Fruit fly (Drosophila melanogaster) whole organism, embryonic: ENCODE measurements around the gene Irk1.

Experiments used
- ATbp ChIP-seq: fragments of 200-800 bp; sonication (Bioruptor generic); optimal IDR thresholded peaks from 2 replicates; lab custom pipeline; 2017; ENCODE audit warnings: missing biosample characterization, mild to moderate bottlenecking, missing genetic modification characterization, missing genetic modification reagents
- CG11247 ChIP-seq: fragments of 200-800 bp; sonication (Bioruptor generic); IDR thresholded peaks from 2 replicates; pipeline ENCODE4 v1.3.6; 2022; ENCODE audit warnings: missing biosample characterization, missing genetic modification characterization
- CG12659 ChIP-seq: fragments of 200-800 bp; sonication (Bioruptor generic); optimal IDR thresholded peaks from 3 replicates; lab custom pipeline; 2017; ENCODE audit warnings: mild to moderate bottlenecking, missing biosample characterization, missing genetic modification reagents, missing genetic modification characterization
- CG12769 ChIP-seq: fragments of 200-800 bp; sonication (Bioruptor generic); optimal IDR thresholded peaks from 2 replicates; lab custom pipeline; 2019; ENCODE audit warnings: missing biosample characterization, mild to moderate bottlenecking, missing genetic modification characterization, moderate library complexity
- CG14667 ChIP-seq: fragments of 200-800 bp; sonication (Bioruptor generic); IDR thresholded peaks from 2 replicates; pipeline ENCODE4 v1.3.6; 2022; ENCODE audit warnings: missing biosample characterization, missing genetic modification characterization
- CG15011 ChIP-seq: fragments of 200-800 bp; sonication (Bioruptor generic); optimal IDR thresholded peaks from 3 replicates; lab custom pipeline; 2018; ENCODE audit warnings: missing biosample characterization, mild to moderate bottlenecking, missing genetic modification characterization
- CG15269 ChIP-seq: fragments of 200-800 bp; sonication (Bioruptor generic); optimal IDR thresholded peaks from 2 replicates; lab custom pipeline; 2018; ENCODE audit warnings: missing biosample characterization, mild to moderate bottlenecking, missing genetic modification characterization, moderate library complexity
- CG17359 ChIP-seq: fragments of 200-800 bp; sonication (Bioruptor generic); optimal IDR thresholded peaks from 3 replicates; lab custom pipeline; 2018; ENCODE audit warnings: missing biosample characterization, mild to moderate bottlenecking, missing genetic modification characterization, moderate library complexity
- CG18262 ChIP-seq: fragments of 200-800 bp; optimal IDR thresholded peaks from 3 replicates; lab custom pipeline; 2019; ENCODE audit warnings: missing biosample characterization, mild to moderate bottlenecking, missing genetic modification characterization, moderate library complexity
- CG2116 ChIP-seq: fragments of 200-800 bp; sonication (Bioruptor generic); optimal IDR thresholded peaks from 3 replicates; lab custom pipeline; 2018; ENCODE audit warnings: missing biosample characterization, mild to moderate bottlenecking, missing genetic modification characterization
- CG2712 ChIP-seq: fragments of 200-800 bp; optimal IDR thresholded peaks from 3 replicates; lab custom pipeline; 2019; ENCODE audit warnings: missing biosample characterization, mild to moderate bottlenecking, missing genetic modification characterization, moderate library complexity
- CG31224 ChIP-seq: fragments of 200-800 bp; sonication (Bioruptor generic); IDR thresholded peaks from 2 replicates; pipeline ENCODE4 v1.3.6; 2022; ENCODE audit warnings: missing biosample characterization, missing genetic modification characterization
- CG34224 ChIP-seq: fragments of 200-800 bp; sonication (Bioruptor generic); IDR thresholded peaks from 3 replicates; pipeline ENCODE4 v1.3.6; 2022; ENCODE audit warnings: missing biosample characterization, missing genetic modification characterization; ENCODE audit not compliant: partially characterized antibody
- CG34422 ChIP-seq: fragments of 200-800 bp; sonication (Bioruptor generic); IDR thresholded peaks from 3 replicates; pipeline ENCODE4 v1.3.6; 2022; ENCODE audit warnings: missing biosample characterization, missing genetic modification characterization
- CG4360 ChIP-seq: fragments of 200-800 bp; sonication (Bioruptor generic); IDR thresholded peaks from 2 replicates; pipeline ENCODE4 v1.3.6; 2022; ENCODE audit warnings: missing biosample characterization, missing genetic modification characterization
- CG6765 ChIP-seq: fragments of 200-800 bp; sonication (Bioruptor generic); optimal IDR thresholded peaks from 3 replicates; lab custom pipeline; 2017; ENCODE audit warnings: missing biosample characterization, mild to moderate bottlenecking, missing genetic modification characterization
- CG6791 ChIP-seq: fragments of 200-800 bp; sonication (Bioruptor generic); IDR thresholded peaks from 3 replicates; pipeline ENCODE4 v1.3.6; 2022; ENCODE audit warnings: missing biosample characterization, missing genetic modification characterization; ENCODE audit not compliant: partially characterized antibody
- CG6813 ChIP-seq: fragments of 200-800 bp; sonication (Bioruptor generic); optimal IDR thresholded peaks from 2 replicates; lab custom pipeline; 2017; ENCODE audit warnings: missing biosample characterization, missing genetic modification characterization, mild to moderate bottlenecking, moderate library complexity, missing genetic modification reagents
- CG7786 ChIP-seq: fragments of 200-800 bp; sonication (Bioruptor generic); optimal IDR thresholded peaks from 2 replicates; lab custom pipeline; 2016; ENCODE audit warnings: missing biosample characterization, missing genetic modification characterization
- CG7987 ChIP-seq: fragments of 200-800 bp; sonication (Bioruptor generic); optimal IDR thresholded peaks from 2 replicates; lab custom pipeline; 2018; ENCODE audit warnings: missing biosample characterization, mild to moderate bottlenecking, missing genetic modification characterization, moderate library complexity
- CG9797 ChIP-seq: fragments of 200-800 bp; sonication (Bioruptor generic); optimal IDR thresholded peaks from 3 replicates; lab custom pipeline; 2018; ENCODE audit warnings: missing biosample characterization, mild to moderate bottlenecking, missing genetic modification characterization
- CoRest ChIP-seq: fragments of 200-800 bp; sonication (Bioruptor generic); optimal IDR thresholded peaks from 3 replicates; lab custom pipeline; 2018; ENCODE audit warnings: missing biosample characterization, mild to moderate bottlenecking, missing genetic modification characterization, moderate library complexity
- Dad ChIP-seq: fragments of 200-800 bp; sonication (Bioruptor generic); optimal IDR thresholded peaks from 3 replicates; lab custom pipeline; 2016; ENCODE audit warnings: missing biosample characterization, missing genetic modification characterization
- Dfd ChIP-seq, 2 experiments: fragments of >200 bp; optimal IDR thresholded peaks; 2 replicates each; lab custom pipeline; 2017; ENCODE audit warnings: missing biosample characterization in 2 of 2, missing genetic modification characterization in 2 of 2
- Hey ChIP-seq: fragments of 200-800 bp; sonication (Bioruptor generic); optimal IDR thresholded peaks from 3 replicates; lab custom pipeline; 2018; ENCODE audit warnings: missing biosample characterization, mild to moderate bottlenecking, missing genetic modification characterization
- Med ChIP-seq: fragments of 200-800 bp; sonication (Bioruptor generic); peaks from one replicate; lab custom pipeline; 2016; ENCODE audit warnings: missing biosample characterization, missing genetic modification characterization, mild to moderate bottlenecking, inconsistent platforms, moderate library complexity
- Mes4 ChIP-seq: fragments of 200-800 bp; sonication (Bioruptor generic); optimal IDR thresholded peaks from 2 replicates; lab custom pipeline; 2016; ENCODE audit warnings: missing biosample characterization, missing genetic modification characterization
- NFAT ChIP-seq: fragments of 200-800 bp; sonication (Bioruptor generic); IDR thresholded peaks from 2 replicates; pipeline ENCODE4 v1.3.6; 2022; ENCODE audit warnings: missing biosample characterization, missing genetic modification characterization
- Nf-YA ChIP-seq: fragments of 200-800 bp; sonication (Bioruptor generic); IDR thresholded peaks from 2 replicates; pipeline ENCODE4 v1.3.6; 2022; ENCODE audit warnings: missing biosample characterization, missing genetic modification characterization
- Taf1 ChIP-seq: fragments of 200-800 bp; sonication (Bioruptor generic); IDR thresholded peaks from 2 replicates; pipeline ENCODE4 v1.3.6; 2022; ENCODE audit warnings: missing biosample characterization, missing genetic modification characterization
- Usf ChIP-seq: fragments of 200-800 bp; sonication (Bioruptor generic); optimal IDR thresholded peaks from 2 replicates; lab custom pipeline; 2017; ENCODE audit warnings: missing genotype, missing biosample characterization, missing genetic modification characterization
- amos ChIP-seq: fragments of 200-800 bp; sonication (Bioruptor generic); IDR thresholded peaks from 2 replicates; pipeline ENCODE4 v1.3.6; 2022; ENCODE audit warnings: missing biosample characterization, missing genetic modification characterization; ENCODE audit not compliant: partially characterized antibody
- cato ChIP-seq: fragments of 200-800 bp; sonication (Bioruptor generic); optimal IDR thresholded peaks from 2 replicates; lab custom pipeline; 2016; ENCODE audit warnings: missing biosample characterization, missing genetic modification characterization, borderline replicate concordance
- dimm ChIP-seq: fragments of 200-800 bp; sonication (Bioruptor generic); IDR thresholded peaks from 2 replicates; pipeline ENCODE4 v1.3.6; 2022; ENCODE audit warnings: missing biosample characterization, missing genetic modification characterization
- dysf ChIP-seq: fragments of 200-800 bp; sonication (Bioruptor generic); IDR thresholded peaks from 3 replicates; pipeline ENCODE4 v1.3.6; 2022; ENCODE audit warnings: missing biosample characterization, missing genetic modification characterization
- eyg ChIP-seq: fragments of 200-800 bp; sonication (Bioruptor generic); optimal IDR thresholded peaks from 3 replicates; lab custom pipeline; 2016; ENCODE audit warnings: missing biosample characterization, missing genetic modification characterization
- fd102C ChIP-seq: fragments of 200-800 bp; sonication (Bioruptor generic); optimal IDR thresholded peaks from 2 replicates; lab custom pipeline; 2018; ENCODE audit warnings: missing biosample characterization, mild to moderate bottlenecking, missing genetic modification characterization, moderate library complexity
- ham ChIP-seq: fragments of 200-800 bp; sonication (Bioruptor generic); IDR thresholded peaks from 2 replicates; pipeline ENCODE4 v1.3.6; 2022; ENCODE audit warnings: missing biosample characterization, missing genetic modification characterization
- hbn ChIP-seq: fragments of 200-800 bp; sonication (Bioruptor generic); IDR thresholded peaks from 2 replicates; pipeline ENCODE4 v1.3.6; 2022; ENCODE audit warnings: missing biosample characterization, missing genetic modification characterization; ENCODE audit not compliant: partially characterized antibody
- inv ChIP-seq: fragments of 200-800 bp; sonication (Bioruptor generic); IDR thresholded peaks from 2 replicates; pipeline ENCODE4 v1.3.6; 2022; ENCODE audit warnings: missing biosample characterization, missing genetic modification characterization; ENCODE audit not compliant: partially characterized antibody
- ken ChIP-seq: fragments of 200-800 bp; sonication (Bioruptor generic); IDR thresholded peaks from 3 replicates; pipeline ENCODE4 v1.3.6; 2022; ENCODE audit warnings: missing biosample characterization, missing genetic modification characterization
- knrl ChIP-seq: fragments of 200-800 bp; sonication (Bioruptor generic); IDR thresholded peaks from 3 replicates; pipeline ENCODE4 v1.3.6; 2022; ENCODE audit warnings: missing biosample characterization, missing genetic modification characterization; ENCODE audit not compliant: partially characterized antibody
- lab ChIP-seq: fragments of 200-800 bp; sonication (Bioruptor generic); optimal IDR thresholded peaks from 3 replicates; lab custom pipeline; 2017; ENCODE audit warnings: missing biosample characterization, missing genetic modification characterization, mild to moderate bottlenecking, moderate library complexity, missing genetic modification reagents
- mam ChIP-seq: fragments of 200-800 bp; sonication (Bioruptor generic); optimal IDR thresholded peaks from 3 replicates; lab custom pipeline; 2016; ENCODE audit warnings: missing biosample characterization, missing genetic modification characterization
- peb ChIP-seq: fragments of 200-800 bp; sonication (Bioruptor generic); IDR thresholded peaks from 2 replicates; pipeline ENCODE4 v1.3.6; 2022; ENCODE audit warnings: missing biosample characterization, missing genetic modification characterization
- sens ChIP-seq: fragments of 200-800 bp; sonication (Bioruptor generic); peaks from one replicate; lab custom pipeline; 2016; ENCODE audit warnings: missing biosample characterization, missing genetic modification characterization
- sima ChIP-seq: fragments of 200-800 bp; sonication (Bioruptor generic); optimal IDR thresholded peaks from 2 replicates; lab custom pipeline; 2016; ENCODE audit warnings: missing biosample characterization, missing genetic modification characterization
- ssp ChIP-seq: fragments of 200-800 bp; sonication (Bioruptor generic); IDR thresholded peaks from 2 replicates; pipeline ENCODE4 v1.3.6; 2022; ENCODE audit warnings: missing biosample characterization, missing genetic modification characterization
- tx ChIP-seq: fragments of 200-800 bp; sonication (Bioruptor generic); optimal IDR thresholded peaks from 2 replicates; lab custom pipeline; 2016; ENCODE audit warnings: missing biosample characterization, missing genetic modification characterization
- wdn ChIP-seq: fragments of 200-800 bp; sonication (Bioruptor generic); IDR thresholded peaks from 2 replicates; pipeline ENCODE4 v1.3.6; 2022; ENCODE audit warnings: missing biosample characterization, missing genetic modification characterization
- yki ChIP-seq: fragments of >200 bp; optimal IDR thresholded peaks from 3 replicates; lab custom pipeline; 2018

Irk1 gene

dm6 chr3R:23178052-23178591 lies 10.0 kb downstream of the Irk1 start (continued):
- no peak for TF ChIP-seq Dfd (GFP tag; optimal IDR thresholded peaks at IDR 0.05; lab: Kevin White, UChicago)
- TF ChIP-seq CoRest (tag; lab: Kevin White, UChicago) = no peak
- no peak for TF ChIP-seq ham (GFP tag; lab: Robert Waterston, UW)
- no peak for TF ChIP-seq inv (GFP tag; lab: Robert Waterston, UW)
- no peak for TF ChIP-seq ken (GFP tag; lab: Robert Waterston, UW)
- no peak for TF ChIP-seq Nf-YA
- no peak for TF ChIP-seq yki (lab: Kevin White, UChicago)
- TF ChIP-seq Usf (GFP tag; lab: Kevin White, UChicago) = no peak
- peak; percentile 8 for TF ChIP-seq ATbp (GFP tag; lab: Kevin White, UChicago)
- no peak for TF ChIP-seq CG9797
- TF ChIP-seq hbn (GFP tag; lab: Robert Waterston, UW) = no peak
- TF ChIP-seq eyg = no peak
- no peak for TF ChIP-seq CG31224 (GFP tag; lab: Robert Waterston, UW)
- no peak for TF ChIP-seq Dad (GFP tag; lab: Kevin White, UChicago)
- TF ChIP-seq dimm (GFP tag; lab: Robert Waterston, UW) = no peak
- TF ChIP-seq mam = no peak
- TF ChIP-seq sima = no peak
- no peak for TF ChIP-seq CG2712 (tag; lab: Kevin White, UChicago)
- peak; percentile 71 for TF ChIP-seq lab (GFP tag; lab: Kevin White, UChicago)
- no peak for TF ChIP-seq CG18262 (tag; lab: Kevin White, UChicago)
- no peak for TF ChIP-seq cato (GFP tag; lab: Kevin White, UChicago)
- 0 out of 3 replicates have a peak, but pooled peaks have one; percentile 27 for TF ChIP-seq CG34422 (GFP tag; lab: Robert Waterston, UW)
- no peak for TF ChIP-seq knrl
- no peak for TF ChIP-seq CG7786 (GFP tag; lab: Kevin White, UChicago)
- no peak for TF ChIP-seq tx (GFP tag; lab: Kevin White, UChicago)
- no peak for TF ChIP-seq wdn (GFP tag; lab: Robert Waterston, UW)
- TF ChIP-seq ssp = no peak
- TF ChIP-seq CG14667 (GFP tag; lab: Robert Waterston, UW) = no peak
- peak; percentile 84 for TF ChIP-seq Med (GFP tag; lab: Kevin White, UChicago)
- no peak for TF ChIP-seq peb
- TF ChIP-seq dysf (GFP tag; lab: Robert Waterston, UW) = peak; percentile 24; the same call in 1 of the 3 replicates
- TF ChIP-seq CG6765 = no peak
- TF ChIP-seq Taf1 (GFP tag; lab: Robert Waterston, UW) = no peak
- no peak for TF ChIP-seq CG4360 (GFP tag; lab: Robert Waterston, UW)
- TF ChIP-seq CG34224 (GFP tag; lab: Robert Waterston, UW) = no peak
- no peak for TF ChIP-seq Hey (tag; lab: Kevin White, UChicago)
- peak; percentile 15 for TF ChIP-seq CG6813 (GFP tag; lab: Kevin White, UChicago)
- TF ChIP-seq amos (GFP tag; lab: Robert Waterston, UW) = no peak
- no peak for TF ChIP-seq NFAT (GFP tag; lab: Robert Waterston, UW)
- no peak for TF ChIP-seq CG15269 (tag; lab: Kevin White, UChicago)
- peak; percentile 11 for TF ChIP-seq CG15011 (GFP tag; lab: Kevin White, UChicago)
- TF ChIP-seq CG12659 (GFP tag; lab: Kevin White, UChicago) = peak; percentile 4
- peak; percentile 2 for TF ChIP-seq CG17359 (tag; lab: Kevin White, UChicago)
- TF ChIP-seq sens (GFP tag; lab: Kevin White, UChicago) = peak; percentile 42
- TF ChIP-seq CG6791 (GFP tag; lab: Robert Waterston, UW) = no peak
- peak; percentile 17 for TF ChIP-seq CG7987 (GFP tag; lab: Kevin White, UChicago)
- peak; percentile 5 for TF ChIP-seq CG12769 (tag; lab: Kevin White, UChicago)
- TF ChIP-seq fd102C (GFP tag; lab: Kevin White, UChicago) = no peak
- TF ChIP-seq CG11247 (GFP tag; lab: Robert Waterston, UW) = no peak
- TF ChIP-seq CG2116 (GFP tag; lab: Kevin White, UChicago) = no peak
- TF ChIP-seq Mes4 (GFP tag; lab: Kevin White, UChicago) = no peak
